Worm (Caenorhabditis elegans) whole organism, mixed stage, embryonic: ENCODE results near the gene ZK105.11.

ENCODE experiments used
- M03D4.4 ChIP-seq: sonication (generic microtip); optimal IDR thresholded peaks from 2 replicates; lab custom pipeline; 2017; ENCODE audit warnings: mild to moderate bottlenecking, missing genetic modification characterization, missing compliant biosample characterization
- bed-3 ChIP-seq: fragments of 200-800 bp; sonication (Bioruptor generic); optimal IDR thresholded peaks from 3 replicates; lab custom pipeline; 2018; ENCODE audit warnings: mild to moderate bottlenecking, missing genetic modification characterization, moderate library complexity, missing compliant biosample characterization
- blmp-1 ChIP-seq: fragments of 150-350 bp; optimal IDR thresholded peaks from 2 replicates; lab custom pipeline; 2014; ENCODE audit warnings: missing biosample characterization, missing genetic modification characterization
- ceh-43 ChIP-seq: fragments of 200-800 bp; sonication (Bioruptor generic); optimal IDR thresholded peaks from 2 replicates; lab custom pipeline; 2018; ENCODE audit warnings: mild to moderate bottlenecking, missing genetic modification characterization, moderate library complexity, missing compliant biosample characterization
- ces-1 ChIP-seq: fragments of 150-350 bp; optimal IDR thresholded peaks from 2 replicates; lab custom pipeline; 2014; ENCODE audit warnings: missing biosample characterization, missing genetic modification reagents, missing genetic modification characterization
- cnd-1 ChIP-seq: fragments of 200-800 bp; sonication (Bioruptor generic); optimal IDR thresholded peaks from 2 replicates; lab custom pipeline; 2018; ENCODE audit warnings: mild to moderate bottlenecking, missing genetic modification characterization, missing compliant biosample characterization
- drap-1 ChIP-seq: fragments of 200-800 bp; sonication (Bioruptor generic); optimal IDR thresholded peaks from 3 replicates; lab custom pipeline; 2018; ENCODE audit warnings: mild to moderate bottlenecking, missing genetic modification characterization, missing compliant biosample characterization
- elt-1 ChIP-seq: sonication (generic microtip); optimal IDR thresholded peaks from 2 replicates; lab custom pipeline; 2017; ENCODE audit warnings: missing genetic modification characterization, mild to moderate bottlenecking, missing compliant biosample characterization, antibody characterized with exemption, moderate library complexity, borderline replicate concordance; ENCODE audit not compliant: insufficient read depth
- elt-3 ChIP-seq: fragments of 150-350 bp; optimal IDR thresholded peaks from 2 replicates; lab custom pipeline; 2014; ENCODE audit warnings: missing biosample characterization, missing genetic modification characterization
- flh-1 ChIP-seq: fragments of 200-800 bp; sonication (Bioruptor generic); optimal IDR thresholded peaks from 2 replicates; lab custom pipeline; 2018; ENCODE audit warnings: mild to moderate bottlenecking, missing genetic modification characterization, moderate library complexity, missing compliant biosample characterization
- ham-2 ChIP-seq: fragments of 200-800 bp; sonication (Bioruptor generic); optimal IDR thresholded peaks from 2 replicates; lab custom pipeline; 2018; ENCODE audit warnings: mild to moderate bottlenecking, missing genetic modification characterization, missing compliant biosample characterization
- hlh-1 ChIP-seq: fragments of 150-350 bp; optimal IDR thresholded peaks from 2 replicates; lab custom pipeline; 2014; ENCODE audit warnings: missing biosample characterization, missing genetic modification reagents, missing genetic modification characterization
- lin-13 ChIP-seq: fragments of 150-350 bp; optimal IDR thresholded peaks from 2 replicates; lab custom pipeline; 2014; ENCODE audit warnings: missing biosample characterization, missing genetic modification characterization
- lsy-2 ChIP-seq: fragments of 150-350 bp; optimal IDR thresholded peaks from 2 replicates; lab custom pipeline; 2014; ENCODE audit warnings: missing biosample characterization, missing genetic modification characterization
- mab-5 ChIP-seq: fragments of 150-350 bp; optimal IDR thresholded peaks from 2 replicates; lab custom pipeline; 2014; ENCODE audit warnings: missing biosample characterization, missing genetic modification characterization
- mls-2 ChIP-seq: sonication (generic microtip); optimal IDR thresholded peaks from 2 replicates; lab custom pipeline; 2016; ENCODE audit warnings: mild to moderate bottlenecking, missing genetic modification characterization, moderate library complexity, missing compliant biosample characterization
- nhr-12 ChIP-seq: fragments of 150-350 bp; optimal IDR thresholded peaks from 2 replicates; lab custom pipeline; 2014; ENCODE audit warnings: missing biosample characterization, missing genetic modification characterization
- nhr-2 ChIP-seq: fragments of 150-350 bp; optimal IDR thresholded peaks from 2 replicates; lab custom pipeline; 2014; ENCODE audit warnings: missing biosample characterization, missing genetic modification characterization
- nhr-28 ChIP-seq: fragments of 150-350 bp; optimal IDR thresholded peaks from 2 replicates; lab custom pipeline; 2014; ENCODE audit warnings: missing biosample characterization, missing genetic modification characterization
- nhr-76 ChIP-seq: sonication (generic microtip); optimal IDR thresholded peaks from 2 replicates; lab custom pipeline; 2017; ENCODE audit warnings: missing biosample characterization, missing genetic modification characterization
- pha-4 ChIP-seq: fragments of 150-350 bp; optimal IDR thresholded peaks from 2 replicates; lab custom pipeline; 2018; ENCODE audit warnings: missing biosample characterization, missing genetic modification reagents, missing genetic modification characterization
- sem-2 ChIP-seq: fragments of 200-800 bp; sonication (Bioruptor generic); optimal IDR thresholded peaks from 2 replicates; lab custom pipeline; 2018; ENCODE audit warnings: mild to moderate bottlenecking, missing genetic modification characterization, missing compliant biosample characterization
- snpc-4 ChIP-seq: fragments of 150-350 bp; optimal IDR thresholded peaks from 2 replicates; lab custom pipeline; 2014; ENCODE audit warnings: missing biosample characterization, missing genetic modification characterization
- sptf-1 ChIP-seq: sonication (generic microtip); optimal IDR thresholded peaks from 2 replicates; lab custom pipeline; 2017; ENCODE audit warnings: mild to moderate bottlenecking, missing genetic modification characterization, moderate library complexity, missing compliant biosample characterization
- tbx-8 ChIP-seq: fragments of 200-800 bp; sonication (Bioruptor generic); optimal IDR thresholded peaks from 2 replicates; lab custom pipeline; 2018; ENCODE audit warnings: mild to moderate bottlenecking, missing genetic modification characterization, moderate library complexity, missing compliant biosample characterization
- unc-120 ChIP-seq: sonication (generic microtip); optimal IDR thresholded peaks from 2 replicates; lab custom pipeline; 2017; ENCODE audit warnings: missing genetic modification characterization, missing compliant biosample characterization; ENCODE audit not compliant: poor library complexity, severe bottlenecking
- unc-39 ChIP-seq: fragments of 150-350 bp; optimal IDR thresholded peaks from 2 replicates; lab custom pipeline; 2014; ENCODE audit warnings: missing biosample characterization, missing genetic modification characterization
- unc-62 ChIP-seq: fragments of 150-350 bp; optimal IDR thresholded peaks from 2 replicates; lab custom pipeline; 2014; ENCODE audit warnings: missing biosample characterization, missing genetic modification reagents, missing genetic modification characterization
- zip-8 ChIP-seq: fragments of 150-350 bp; optimal IDR thresholded peaks from 2 replicates; lab custom pipeline; 2014; ENCODE audit warnings: missing biosample characterization, missing genetic modification characterization
- ztf-11 ChIP-seq: fragments of 150-350 bp; optimal IDR thresholded peaks from 2 replicates; lab custom pipeline; 2014; ENCODE audit warnings: missing biosample characterization, missing genetic modification characterization

ZK105.11 gene

DNA sequence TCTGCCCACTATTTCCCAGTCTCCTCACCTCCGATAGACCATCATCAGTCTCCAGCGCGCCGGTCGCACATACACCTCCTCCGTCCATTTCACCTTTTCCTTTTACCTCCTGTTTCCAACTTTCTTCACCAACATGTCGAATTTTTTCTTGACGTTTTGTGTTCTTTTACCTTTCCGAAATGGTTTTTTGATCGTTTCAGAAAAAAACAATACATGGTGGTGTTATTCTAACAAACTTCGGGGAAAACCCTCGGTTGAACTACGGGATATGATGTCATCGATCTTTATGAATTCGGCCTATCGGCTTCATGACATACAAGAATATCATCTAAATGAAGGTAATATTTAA lies 20.2 kb upstream of the ZK105.11 start, which contains the start of gene Y97E10C.1:
Gene Y97E10C.1, plus strand, starts transcription at position 201 of the 349 bp plus-strand sequence.
- no peak for TF ChIP-seq ceh-43

DNA sequence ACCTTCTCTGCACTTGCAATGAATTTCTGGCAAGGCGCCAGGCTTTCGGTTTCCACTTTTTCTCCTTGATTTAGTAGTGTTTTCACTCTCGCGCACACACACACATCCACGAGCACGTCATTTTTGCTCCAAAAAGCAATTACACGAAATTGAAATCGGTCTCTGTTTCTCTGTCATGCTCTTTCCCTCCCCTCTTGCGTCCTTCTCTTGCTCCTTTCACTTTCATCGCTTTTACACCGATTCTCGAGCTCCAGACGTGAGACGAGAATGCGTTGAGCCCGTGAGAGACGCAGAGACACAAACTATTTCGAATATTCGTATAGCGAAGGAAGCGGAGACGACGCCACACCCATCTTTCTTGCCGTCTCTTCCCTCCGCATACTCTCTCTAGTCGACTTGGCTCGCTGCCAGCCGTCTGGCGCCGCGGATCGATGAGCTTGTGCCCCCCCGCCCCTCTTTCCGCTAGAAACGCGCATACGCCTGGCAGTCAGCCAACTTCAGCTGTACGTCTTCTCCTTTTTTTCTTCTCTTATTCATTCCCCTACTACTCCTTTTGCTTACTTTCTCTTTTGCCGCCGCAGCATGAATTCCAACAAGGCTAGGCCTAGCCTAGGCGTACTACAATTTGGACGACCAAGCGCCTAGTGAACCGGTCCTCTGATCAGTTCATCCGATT lies 19.7 kb upstream of the ZK105.11 start:
- no peak for TF ChIP-seq nhr-76 (tag; lab: Kevin White, UChicago)
- TF ChIP-seq ztf-11 (tag; lab: Kevin White, UChicago): no peak
- TF ChIP-seq hlh-1 (tag; lab: Kevin White, UChicago): no peak
- TF ChIP-seq lin-13 (tag; lab: Kevin White, UChicago): no peak
- TF ChIP-seq flh-1 (GFP tag; lab: Kevin White, UChicago): no peak
- TF ChIP-seq snpc-4 (tag; lab: Kevin White, UChicago): no peak
- TF ChIP-seq zip-8: no peak
- TF ChIP-seq mls-2 (tag; lab: Kevin White, UChicago): peak; percentile 58
- TF ChIP-seq ces-1 (GFP tag; lab: Kevin White, UChicago): peak; percentile 93
- TF ChIP-seq lsy-2 (tag; lab: Kevin White, UChicago): peak; percentile 5
- TF ChIP-seq cnd-1 (tag; lab: Kevin White, UChicago): no peak
- peak; percentile 50 for TF ChIP-seq blmp-1 (tag; lab: Kevin White, UChicago)
- no peak for TF ChIP-seq drap-1 (GFP tag; lab: Kevin White, UChicago)
- peak; percentile 49 for TF ChIP-seq mab-5 (tag; lab: Kevin White, UChicago)
- TF ChIP-seq elt-1 (tag; lab: Kevin White, UChicago): no peak
- no peak for TF ChIP-seq ceh-43
- peak; percentile 16 for TF ChIP-seq pha-4 (tag; lab: Kevin White, UChicago)
- TF ChIP-seq ham-2 (GFP tag; lab: Kevin White, UChicago): peak; percentile 64
- no peak for TF ChIP-seq unc-62 (GFP tag; lab: Kevin White, UChicago)
- TF ChIP-seq M03D4.4 (tag; lab: Kevin White, UChicago): no peak
- peak; percentile 12 for TF ChIP-seq sptf-1 (tag; lab: Kevin White, UChicago)
- TF ChIP-seq tbx-8: no peak
- TF ChIP-seq unc-120: peak; percentile 97
- no peak for TF ChIP-seq nhr-12 (tag; lab: Kevin White, UChicago)
- no peak for TF ChIP-seq nhr-2

DNA sequence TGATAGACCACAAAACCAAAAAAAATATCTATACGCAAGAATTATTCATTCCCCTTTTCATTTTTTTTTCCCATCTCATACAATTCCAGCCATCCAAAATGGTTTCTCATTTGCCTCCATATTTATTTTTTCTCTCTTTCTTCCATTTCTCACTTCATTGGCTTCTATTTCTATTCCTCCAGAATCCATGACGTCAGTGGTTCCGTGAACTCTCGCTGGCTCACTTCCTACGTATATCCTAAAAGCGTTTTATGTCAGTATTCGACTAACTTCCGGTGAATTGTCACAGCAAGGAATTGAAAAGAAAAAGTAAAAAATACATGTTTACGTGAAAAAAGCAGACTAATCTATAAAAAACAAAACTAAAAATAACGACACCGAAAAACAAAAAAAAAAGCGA lies 18.5 kb upstream of the ZK105.11 start:
- TF ChIP-seq unc-62 (GFP tag; lab: Kevin White, UChicago) (no peak), flh-1 (GFP tag; lab: Kevin White, UChicago) (no peak), nhr-28 (tag; lab: Kevin White, UChicago) (no peak)
- TF ChIP-seq, all 35 proteins: peak for 0

DNA sequence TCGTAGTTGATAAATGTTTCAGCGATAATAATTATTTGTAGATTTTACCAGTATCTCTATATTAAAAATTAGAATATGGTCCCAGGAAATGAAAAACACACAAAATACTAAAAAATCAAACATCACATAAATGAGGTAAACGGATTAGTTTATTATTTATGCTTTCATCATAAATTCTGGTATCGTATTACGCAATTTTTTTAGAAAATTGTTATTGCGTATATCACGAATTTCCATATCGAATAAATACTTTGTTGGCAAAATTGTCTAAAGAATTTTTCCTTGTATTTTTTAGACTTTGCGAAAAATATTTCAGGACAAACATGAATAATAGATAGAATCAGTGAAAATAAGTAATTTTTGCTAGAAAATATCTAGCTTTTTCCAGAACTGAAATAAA lies 17.8 kb upstream of the ZK105.11 start:
- TF ChIP-seq zip-8: peak; percentile 68
- no peak for TF ChIP-seq lsy-2 (tag; lab: Kevin White, UChicago)

DNA sequence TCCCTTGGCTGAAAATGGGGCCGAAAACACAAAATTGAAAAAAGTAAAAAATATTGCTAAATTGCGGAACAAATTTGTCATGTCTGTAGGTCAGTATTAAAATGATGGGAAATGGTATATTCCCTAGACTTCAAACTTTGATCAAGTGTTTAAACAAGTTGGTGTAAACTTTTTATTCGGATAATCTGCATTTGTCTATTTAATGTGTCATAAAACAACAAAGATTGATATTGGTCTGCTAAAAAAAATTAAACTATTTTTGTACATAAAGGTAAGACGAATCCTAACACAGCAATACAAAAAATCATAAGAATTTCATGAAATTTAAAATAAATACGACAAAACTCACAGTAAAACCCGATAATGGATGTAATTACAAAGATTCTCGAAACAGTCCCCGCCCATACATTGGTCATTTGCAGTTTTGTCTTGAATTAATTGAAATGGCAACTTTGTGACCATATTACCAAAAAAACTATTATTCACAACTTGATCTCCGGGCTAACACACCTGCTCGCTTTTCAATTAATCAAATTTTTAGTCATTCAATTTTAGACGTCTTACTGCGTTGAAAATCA lies 15.6 kb upstream of the ZK105.11 start, which contains the start of the genes ZK105.6 and ZK105.8:
Gene ZK105.6, minus strand, starts transcription at position 101 of the 578 bp plus-strand sequence.
Gene ZK105.8, plus strand, starts transcription at position 528 of the 578 bp plus-strand sequence.
- TF ChIP-seq ces-1 (GFP tag; lab: Kevin White, UChicago) (peak; percentile 16), sptf-1 (tag; lab: Kevin White, UChicago) (no peak)

DNA sequence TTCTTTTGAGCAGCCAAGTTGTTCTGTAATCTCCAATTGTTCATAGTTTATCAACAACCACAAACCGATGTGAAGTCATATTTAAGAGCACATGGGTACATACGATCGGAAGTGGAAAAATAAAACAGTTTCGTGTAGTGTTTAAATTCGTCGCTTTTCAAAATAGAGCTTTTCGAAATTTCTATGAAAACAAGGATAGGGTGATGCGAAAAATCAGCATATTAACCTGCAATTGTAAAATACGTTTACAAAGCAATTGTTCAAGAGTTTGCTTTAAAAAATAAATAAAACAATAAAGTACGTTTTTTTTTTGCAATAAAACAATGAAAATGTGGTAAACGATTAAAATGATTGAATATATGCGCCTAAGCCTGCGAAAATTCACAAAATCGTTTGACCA lies 13.5 kb upstream of the ZK105.11 start, which contains the start of gene ZK105.14:
Gene ZK105.14, minus strand, starts transcription at position 101 of the 400 bp plus-strand sequence.
- TF ChIP-seq M03D4.4 (tag; lab: Kevin White, UChicago) (no peak), unc-62 (GFP tag; lab: Kevin White, UChicago) (no peak), nhr-28 (tag; lab: Kevin White, UChicago) (no peak)

DNA sequence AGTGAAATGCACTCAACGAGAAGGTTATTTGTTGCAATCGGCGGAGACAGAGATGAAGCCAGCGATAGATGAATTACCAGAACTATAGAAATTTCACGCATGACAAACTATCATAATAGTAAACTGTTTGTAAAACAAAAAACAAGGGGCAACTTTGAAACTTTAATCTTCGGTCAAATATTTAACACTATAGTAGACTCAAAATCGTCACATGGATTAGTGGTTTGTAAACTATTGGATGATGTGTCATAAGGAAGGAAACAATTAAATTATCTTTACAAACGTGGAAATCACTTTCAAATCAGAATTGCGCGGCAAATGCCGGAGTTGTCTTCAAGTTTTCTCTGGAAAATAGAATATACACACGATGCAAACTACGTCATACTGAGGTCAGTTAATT lies 9.2 kb upstream of the ZK105.11 start, which contains the start of gene ZK105.5:
Gene ZK105.5, minus strand, starts transcription at position 101 of the 400 bp plus-strand sequence.
- TF ChIP-seq hlh-1 (tag; lab: Kevin White, UChicago): no peak
- no peak for TF ChIP-seq ham-2 (GFP tag; lab: Kevin White, UChicago)
- no peak for TF ChIP-seq zip-8
- TF ChIP-seq snpc-4 (tag; lab: Kevin White, UChicago): no peak
- no peak for TF ChIP-seq mls-2 (tag; lab: Kevin White, UChicago)
- no peak for TF ChIP-seq sem-2 (GFP tag; lab: Kevin White, UChicago)
- no peak for TF ChIP-seq drap-1 (GFP tag; lab: Kevin White, UChicago)
- no peak for TF ChIP-seq bed-3 (GFP tag; lab: Kevin White, UChicago)
- TF ChIP-seq mab-5 (tag; lab: Kevin White, UChicago): no peak
- no peak for TF ChIP-seq ces-1 (GFP tag; lab: Kevin White, UChicago)
- TF ChIP-seq flh-1 (GFP tag; lab: Kevin White, UChicago): no peak
- no peak for TF ChIP-seq unc-39
- TF ChIP-seq ceh-43: no peak
- no peak for TF ChIP-seq tbx-8
- TF ChIP-seq M03D4.4 (tag; lab: Kevin White, UChicago): no peak
- no peak for TF ChIP-seq elt-3 (tag; lab: Kevin White, UChicago)
- TF ChIP-seq nhr-12 (tag; lab: Kevin White, UChicago): no peak
- no peak for TF ChIP-seq unc-120
